Worm (Caenorhabditis elegans): ENCODE data around the gene W02H5.2.

DNA sequence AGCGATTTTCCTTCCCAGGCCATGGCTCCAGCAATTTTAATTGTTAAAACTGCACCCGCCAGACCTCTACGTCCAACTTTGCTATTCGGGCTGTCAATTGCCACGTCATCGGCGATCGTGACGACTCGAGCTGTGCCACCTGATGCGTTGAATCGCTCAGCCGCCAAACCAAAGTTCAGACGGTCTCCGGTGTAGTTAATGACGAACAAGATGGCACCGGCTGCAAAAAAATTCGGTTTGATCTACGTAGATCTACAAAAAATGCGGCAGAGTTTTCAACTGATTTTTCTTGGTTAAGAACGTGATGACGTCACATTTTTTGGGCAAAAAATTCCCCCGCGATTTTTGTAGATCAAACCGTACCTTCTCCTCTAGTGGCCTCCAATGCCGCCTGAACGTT lies 11.8 kb downstream of the W02H5.2 start:
- TF ChIP-seq him-1 (tag; optimal IDR thresholded peaks at IDR 0.05), result no peak
- no peak for TF ChIP-seq W03F9.2 (tag; optimal IDR thresholded peaks at IDR 0.05)
- no peak for TF ChIP-seq dao-5 (tag; optimal IDR thresholded peaks at IDR 0.05)

All from whole organism, L4/young adult.